Fruit fly (Drosophila melanogaster) whole organism, embryonic: ENCODE results near the gene Lamtor4.

Experiments used
- B-H2 ChIP-seq: fragments of 200-800 bp; sonication (Bioruptor generic); optimal IDR thresholded peaks from 2 replicates; lab custom pipeline; 2018; ENCODE audit warnings: missing biosample characterization, mild to moderate bottlenecking, missing genetic modification characterization
- Bgb ChIP-seq: fragments of 200-800 bp; sonication (Bioruptor generic); IDR thresholded peaks from 2 replicates; pipeline ENCODE4 v1.3.6; 2022; ENCODE audit warnings: missing biosample characterization, missing genetic modification characterization; ENCODE audit not compliant: partially characterized antibody
- Blimp-1 ChIP-seq: fragments of 200-800 bp; sonication (Bioruptor generic); optimal IDR thresholded peaks from 3 replicates; lab custom pipeline; 2018; ENCODE audit warnings: missing biosample characterization, missing genetic modification characterization, mild to moderate bottlenecking, moderate library complexity, missing genetic modification reagents
- CG1024 ChIP-seq: fragments of 200-800 bp; sonication (Bioruptor generic); IDR thresholded peaks from 2 replicates; pipeline ENCODE4 v1.3.6; 2022; ENCODE audit warnings: missing biosample characterization, missing genetic modification characterization
- CG11247 ChIP-seq: fragments of 200-800 bp; sonication (Bioruptor generic); IDR thresholded peaks from 2 replicates; pipeline ENCODE4 v1.3.6; 2022; ENCODE audit warnings: missing biosample characterization, missing genetic modification characterization
- CG11695 ChIP-seq: fragments of 200-800 bp; sonication (Bioruptor generic); IDR thresholded peaks from 3 replicates; pipeline ENCODE4 v1.3.6; 2022; ENCODE audit warnings: missing biosample characterization, missing genetic modification characterization
- CG12391 ChIP-seq: fragments of 200-800 bp; sonication (Bioruptor generic); optimal IDR thresholded peaks from 3 replicates; lab custom pipeline; 2018; ENCODE audit warnings: missing biosample characterization, mild to moderate bottlenecking, missing genetic modification characterization, moderate library complexity
- CG13287 ChIP-seq: fragments of 200-800 bp; sonication (Bioruptor generic); IDR thresholded peaks from 2 replicates; pipeline ENCODE4 v1.3.6; 2022; ENCODE audit warnings: missing biosample characterization, missing genetic modification characterization; ENCODE audit not compliant: partially characterized antibody
- CG14014 ChIP-seq: fragments of 200-800 bp; sonication (Bioruptor generic); IDR thresholded peaks from 2 replicates; pipeline ENCODE4 v1.3.6; 2022; ENCODE audit warnings: missing biosample characterization, missing genetic modification characterization
- CG15514 ChIP-seq: fragments of 200-800 bp; sonication (Bioruptor generic); optimal IDR thresholded peaks from 3 replicates; lab custom pipeline; 2017; ENCODE audit warnings: missing biosample characterization, missing genetic modification characterization, mild to moderate bottlenecking, moderate library complexity, missing genetic modification reagents
- CG1603 ChIP-seq: fragments of 200-800 bp; sonication (Bioruptor generic); optimal IDR thresholded peaks from 2 replicates; lab custom pipeline; 2019; ENCODE audit warnings: missing biosample characterization, mild to moderate bottlenecking, missing genetic modification characterization, moderate library complexity
- CG17802 ChIP-seq: fragments of 200-800 bp; sonication (Bioruptor generic); optimal IDR thresholded peaks from 2 replicates; lab custom pipeline; 2018; ENCODE audit warnings: missing biosample characterization, mild to moderate bottlenecking, missing genetic modification characterization, moderate library complexity
- CG1832 ChIP-seq: fragments of 200-800 bp; sonication (Bioruptor generic); optimal IDR thresholded peaks from 2 replicates; lab custom pipeline; 2017; ENCODE audit warnings: missing biosample characterization, mild to moderate bottlenecking, missing genetic modification characterization, inconsistent platforms
- CG18599 ChIP-seq: fragments of 200-800 bp; sonication (Bioruptor generic); optimal IDR thresholded peaks from 3 replicates; lab custom pipeline; 2017; ENCODE audit warnings: missing biosample characterization, missing genetic modification characterization, mild to moderate bottlenecking, moderate library complexity, missing genetic modification reagents
- CG18619 ChIP-seq: fragments of 200-800 bp; sonication (Bioruptor generic); optimal IDR thresholded peaks from 3 replicates; lab custom pipeline; 2017; ENCODE audit warnings: missing biosample characterization, mild to moderate bottlenecking, missing genetic modification characterization
- CG2120 ChIP-seq: fragments of 200-800 bp; sonication (Bioruptor generic); optimal IDR thresholded peaks from 3 replicates; lab custom pipeline; 2016; ENCODE audit warnings: missing biosample characterization, missing genetic modification characterization
- CG2129 ChIP-seq: fragments of 200-800 bp; sonication (Bioruptor generic); IDR thresholded peaks from 2 replicates; pipeline ENCODE4 v1.3.6; 2022; ENCODE audit warnings: missing biosample characterization, missing genetic modification characterization; ENCODE audit not compliant: partially characterized antibody
- CG3281 ChIP-seq: fragments of 200-800 bp; sonication (Bioruptor generic); optimal IDR thresholded peaks from 3 replicates; lab custom pipeline; 2017; ENCODE audit warnings: missing biosample characterization, mild to moderate bottlenecking, missing genetic modification characterization
- CG3838 ChIP-seq: fragments of 200-800 bp; sonication (Bioruptor generic); optimal IDR thresholded peaks from 3 replicates; lab custom pipeline; 2016; ENCODE audit warnings: missing biosample characterization, missing genetic modification characterization
- CG4360 ChIP-seq: fragments of 200-800 bp; sonication (Bioruptor generic); IDR thresholded peaks from 2 replicates; pipeline ENCODE4 v1.3.6; 2022; ENCODE audit warnings: missing biosample characterization, missing genetic modification characterization
- CG6683 ChIP-seq: fragments of 200-800 bp; sonication (Bioruptor generic); optimal IDR thresholded peaks from 2 replicates; lab custom pipeline; 2017; ENCODE audit warnings: missing biosample characterization, mild to moderate bottlenecking, missing genetic modification characterization, missing genetic modification reagents
- CG7357 ChIP-seq: fragments of 200-800 bp; sonication (Bioruptor generic); IDR thresholded peaks from 3 replicates; pipeline ENCODE4 v1.3.6; 2022; ENCODE audit warnings: missing biosample characterization, missing genetic modification characterization
- CG8924 ChIP-seq: fragments of 200-800 bp; optimal IDR thresholded peaks from 3 replicates; lab custom pipeline; 2019; ENCODE audit warnings: missing biosample characterization, mild to moderate bottlenecking, missing genetic modification characterization, moderate library complexity
- Camta ChIP-seq: fragments of 200-800 bp; sonication (Bioruptor generic); optimal IDR thresholded peaks from 2 replicates; lab custom pipeline; 2016; ENCODE audit warnings: missing biosample characterization, missing genetic modification characterization
- ERR ChIP-seq: fragments of 200-800 bp; sonication (Bioruptor generic); optimal IDR thresholded peaks from 2 replicates; lab custom pipeline; 2016; ENCODE audit warnings: missing biosample characterization, missing genetic modification characterization
- Elba2 ChIP-seq: fragments of 200-800 bp; sonication (Bioruptor generic); optimal IDR thresholded peaks from 3 replicates; lab custom pipeline; 2016; ENCODE audit warnings: missing biosample characterization, missing genetic modification characterization
- HmgD ChIP-seq: fragments of 200-800 bp; sonication (Bioruptor generic); optimal IDR thresholded peaks from 3 replicates; lab custom pipeline; 2016; ENCODE audit warnings: missing biosample characterization, missing genetic modification characterization
- Hr39 ChIP-seq: fragments of >200 bp; optimal IDR thresholded peaks from 2 replicates; lab custom pipeline; 2017
- Mes4 ChIP-seq: fragments of 200-800 bp; sonication (Bioruptor generic); optimal IDR thresholded peaks from 2 replicates; lab custom pipeline; 2016; ENCODE audit warnings: missing biosample characterization, missing genetic modification characterization
- Opbp ChIP-seq: fragments of 200-800 bp; sonication (Bioruptor generic); IDR thresholded peaks from 3 replicates; pipeline ENCODE4 v1.3.6; 2022; ENCODE audit warnings: missing biosample characterization, missing genetic modification characterization; ENCODE audit not compliant: partially characterized antibody
- Ravus ChIP-seq: fragments of 200-800 bp; sonication (Bioruptor generic); IDR thresholded peaks from 2 replicates; pipeline ENCODE4 v1.3.6; 2022; ENCODE audit warnings: missing biosample characterization, missing genetic modification characterization
- Rx ChIP-seq: fragments of 200-800 bp; sonication (Bioruptor generic); IDR thresholded peaks from 2 replicates; pipeline ENCODE4 v1.3.6; 2022; ENCODE audit warnings: missing biosample characterization, missing genetic modification characterization
- br ChIP-seq: fragments of >200 bp; optimal IDR thresholded peaks from 2 replicates; lab custom pipeline; 2017
- dimm ChIP-seq: fragments of 200-800 bp; sonication (Bioruptor generic); IDR thresholded peaks from 2 replicates; pipeline ENCODE4 v1.3.6; 2022; ENCODE audit warnings: missing biosample characterization, missing genetic modification characterization
- eyg ChIP-seq: fragments of 200-800 bp; sonication (Bioruptor generic); optimal IDR thresholded peaks from 3 replicates; lab custom pipeline; 2016; ENCODE audit warnings: missing biosample characterization, missing genetic modification characterization
- fd96Cb ChIP-seq: fragments of 200-800 bp; sonication (Bioruptor generic); optimal IDR thresholded peaks from 2 replicates; lab custom pipeline; 2018; ENCODE audit warnings: missing biosample characterization, mild to moderate bottlenecking, missing genetic modification characterization, moderate library complexity
- gce ChIP-seq: fragments of 200-800 bp; sonication (Bioruptor generic); IDR thresholded peaks from 3 replicates; pipeline ENCODE4 v1.3.6; 2022; ENCODE audit warnings: missing biosample characterization, missing genetic modification characterization
- gcm ChIP-seq: fragments of 200-800 bp; sonication (Bioruptor generic); optimal IDR thresholded peaks from 2 replicates; lab custom pipeline; 2019; ENCODE audit warnings: missing biosample characterization, mild to moderate bottlenecking, missing genetic modification characterization, moderate library complexity
- gfzf ChIP-seq: fragments of 200-800 bp; sonication (Bioruptor generic); optimal IDR thresholded peaks from 2 replicates; lab custom pipeline; 2016; ENCODE audit warnings: missing biosample characterization, mild to moderate bottlenecking, missing genetic modification characterization, moderate library complexity
- gro ChIP-seq: fragments of 200-800 bp; sonication (Bioruptor generic); optimal IDR thresholded peaks from 2 replicates; lab custom pipeline; 2016; ENCODE audit warnings: missing biosample characterization, missing genetic modification characterization
- jing ChIP-seq: fragments of 200-800 bp; sonication (Bioruptor generic); optimal IDR thresholded peaks from 2 replicates; lab custom pipeline; 2018; ENCODE audit warnings: missing biosample characterization, mild to moderate bottlenecking, missing genetic modification characterization
- lmd ChIP-seq: fragments of 200-800 bp; sonication (Bioruptor generic); IDR thresholded peaks from 2 replicates; pipeline ENCODE4 v1.3.6; 2022; ENCODE audit warnings: missing biosample characterization, missing genetic modification characterization
- nmo ChIP-seq: fragments of 200-800 bp; sonication (Bioruptor generic); optimal IDR thresholded peaks from 2 replicates; lab custom pipeline; 2018; ENCODE audit warnings: missing biosample characterization, mild to moderate bottlenecking, missing genetic modification characterization, moderate library complexity
- otp ChIP-seq: fragments of 200-800 bp; sonication (Bioruptor generic); IDR thresholded peaks from 3 replicates; pipeline ENCODE4, ENCODE4 v1.3.6; 2022; ENCODE audit warnings: missing biosample characterization, missing genetic modification characterization
- peb ChIP-seq: fragments of 200-800 bp; sonication (Bioruptor generic); IDR thresholded peaks from 2 replicates; pipeline ENCODE4 v1.3.6; 2022; ENCODE audit warnings: missing biosample characterization, missing genetic modification characterization
- schlank ChIP-seq: fragments of 200-800 bp; sonication (Bioruptor generic); optimal IDR thresholded peaks from 2 replicates; lab custom pipeline; 2018; ENCODE audit warnings: missing biosample characterization, mild to moderate bottlenecking, missing genetic modification characterization
- slbo ChIP-seq: fragments of 200-800 bp; sonication (Bioruptor generic); IDR thresholded peaks from 2 replicates; pipeline ENCODE4 v1.3.6; 2022; ENCODE audit warnings: missing biosample characterization, missing genetic modification characterization
- sqz ChIP-seq: fragments of 200-800 bp; sonication (Bioruptor generic); optimal IDR thresholded peaks from 3 replicates; lab custom pipeline; 2018; ENCODE audit warnings: missing biosample characterization, mild to moderate bottlenecking, missing genetic modification characterization
- tgo ChIP-seq: fragments of 200-800 bp; sonication (Bioruptor generic); IDR thresholded peaks from 3 replicates; pipeline ENCODE4 v1.3.6; 2022; ENCODE audit warnings: missing biosample characterization, missing genetic modification characterization
- tin ChIP-seq: fragments of 200-800 bp; sonication (Bioruptor generic); optimal IDR thresholded peaks from 3 replicates; lab custom pipeline; 2016; ENCODE audit warnings: missing biosample characterization, missing genetic modification characterization
- unc-4 ChIP-seq: fragments of 200-800 bp; sonication (Bioruptor generic); IDR thresholded peaks from 2 replicates; pipeline ENCODE4 v1.3.6; 2022; ENCODE audit warnings: missing biosample characterization, missing genetic modification characterization; ENCODE audit not compliant: partially characterized antibody
- unpg ChIP-seq: fragments of 200-800 bp; sonication (Bioruptor generic); optimal IDR thresholded peaks from 3 replicates; lab custom pipeline; 2018; ENCODE audit warnings: missing biosample characterization, mild to moderate bottlenecking, missing genetic modification characterization, moderate library complexity

The Lamtor4 gene

dm6 chr3L:3903301-3903700 is 6.6 kb downstream of the Lamtor4 start, which contains the start of gene Sc2 (continued):
- TF ChIP-seq CG2129 (GFP tag; lab: Robert Waterston, UW) (no peak), CG11695 (no peak), unpg (GFP tag; lab: Kevin White, UChicago) (no peak), otp (GFP tag; lab: Robert Waterston, UW) (no peak), CG18619 (GFP tag; lab: Kevin White, UChicago) (no peak), CG2120 (no peak), CG12391 (tag; lab: Kevin White, UChicago) (no peak), gro (GFP tag; lab: Kevin White, UChicago) (no peak), Camta (GFP tag; lab: Kevin White, UChicago) (no peak), gcm (no peak), CG17802 (tag; lab: Kevin White, UChicago) (no peak), CG1832 (GFP tag; lab: Kevin White, UChicago) (no peak), CG11247 (GFP tag; lab: Robert Waterston, UW) (0 out of 2 replicates have a peak, but pooled peaks have one; percentile 21), peb (GFP tag; lab: Robert Waterston, UW) (no peak), HmgD (no peak), jing (no peak), sqz (GFP tag; lab: Kevin White, UChicago) (no peak), gfzf (GFP tag; lab: Kevin White, UChicago) (peak; percentile 61), unc-4 (GFP tag; lab: Robert Waterston, UW) (no peak), CG1603 (tag; lab: Kevin White, UChicago) (peak; percentile 4), eyg (GFP tag; lab: Kevin White, UChicago) (no peak), schlank (tag; lab: Kevin White, UChicago) (no peak), CG15514 (no peak), gce (GFP tag; lab: Robert Waterston, UW) (no peak), Ravus (GFP tag; lab: Robert Waterston, UW) (no peak), tin (no peak), Blimp-1 (GFP tag; lab: Kevin White, UChicago) (no peak), dimm (GFP tag; lab: Robert Waterston, UW) (no peak), CG3838 (no peak), CG8924 (no peak), CG13287 (GFP tag; lab: Robert Waterston, UW) (no peak; the same call in 1 of the 2 replicates), ERR (GFP tag; lab: Kevin White, UChicago) (peak; percentile 49), CG1024 (GFP tag; lab: Robert Waterston, UW) (no peak), CG4360 (GFP tag; lab: Robert Waterston, UW) (no peak), Bgb (GFP tag; lab: Robert Waterston, UW) (peak; percentile 55; the same call in 1 of the 2 replicates), tgo (no peak), nmo (GFP tag; lab: Kevin White, UChicago) (no peak), br (lab: Kevin White, UChicago) (no peak), CG14014 (no peak), Hr39 (lab: Kevin White, UChicago) (no peak), lmd (GFP tag; lab: Robert Waterston, UW) (no peak; the same call in 1 of the 2 replicates), CG7357 (GFP tag; lab: Robert Waterston, UW) (0 out of 3 replicates have a peak, but pooled peaks have one; percentile 4), CG6683 (GFP tag; lab: Kevin White, UChicago) (no peak), Opbp (GFP tag; lab: Robert Waterston, UW) (0 out of 3 replicates have a peak, but pooled peaks have one; percentile 38), slbo (GFP tag; lab: Robert Waterston, UW) (peak; percentile 53; the same call in 1 of the 2 replicates), Elba2 (GFP tag; lab: Kevin White, UChicago) (no peak), CG3281 (no peak), Rx (GFP tag; lab: Robert Waterston, UW) (0 out of 2 replicates have a peak, but pooled peaks have one; percentile 5), Mes4 (GFP tag; lab: Kevin White, UChicago) (no peak), fd96Cb (tag; lab: Kevin White, UChicago) (no peak), CG18599 (GFP tag; lab: Kevin White, UChicago) (no peak), B-H2 (GFP tag; lab: Kevin White, UChicago) (peak; percentile 30)
